Worm (Caenorhabditis elegans) whole organism, late embryonic: ENCODE results near the gene K10D2.5.
A peak's percentile ranks its signal among the peaks of the same experiment; 100 is the strongest.

Experiments used
- C08G9.2 ChIP-seq: sonication (generic microtip); optimal IDR thresholded peaks from 2 replicates; lab custom pipeline; 2016; ENCODE audit warnings: mild to moderate bottlenecking, missing genetic modification characterization, moderate library complexity, missing compliant biosample characterization
- C38D4.7 ChIP-seq: fragments of 200-800 bp; sonication (Bioruptor generic); optimal IDR thresholded peaks from 2 replicates; lab custom pipeline; 2018; ENCODE audit warnings: mild to moderate bottlenecking, missing genetic modification characterization, moderate library complexity, missing compliant biosample characterization
- F13H6.1 ChIP-seq: sonication (generic microtip); optimal IDR thresholded peaks from 2 replicates; lab custom pipeline; 2016; ENCODE audit warnings: missing genetic modification characterization, missing compliant biosample characterization
- K02D7.2 ChIP-seq: sonication (generic microtip); optimal IDR thresholded peaks from 2 replicates; lab custom pipeline; 2017; ENCODE audit warnings: mild to moderate bottlenecking, missing genetic modification characterization, missing compliant biosample characterization
- K09A11.1 ChIP-seq: sonication (generic microtip); optimal IDR thresholded peaks from 2 replicates; lab custom pipeline; 2017; ENCODE audit warnings: antibody characterized with exemption, mild to moderate bottlenecking, missing genetic modification characterization, missing compliant biosample characterization; ENCODE audit not compliant: insufficient read depth
- ama-1 ChIP-seq: fragments of 150-350 bp; optimal IDR thresholded peaks from 2 replicates; lab custom pipeline; 2014
- ceh-14 ChIP-seq: sonication (generic microtip); optimal IDR thresholded peaks from 2 replicates; lab custom pipeline; 2016; ENCODE audit warnings: missing genotype, missing genetic modification characterization, missing compliant biosample characterization
- ceh-19 ChIP-seq: fragments of 200-800 bp; sonication (Bioruptor generic); optimal IDR thresholded peaks from 2 replicates; lab custom pipeline; 2018; ENCODE audit warnings: mild to moderate bottlenecking, missing genetic modification characterization, missing compliant biosample characterization
- ceh-2 ChIP-seq: sonication (generic microtip); optimal IDR thresholded peaks from 2 replicates; lab custom pipeline; 2016; ENCODE audit warnings: missing genotype, missing genetic modification characterization, missing compliant biosample characterization
- ceh-22 ChIP-seq: sonication (generic microtip); optimal IDR thresholded peaks from 2 replicates; lab custom pipeline; 2017; ENCODE audit warnings: missing biosample characterization, missing genetic modification characterization
- ceh-24 ChIP-seq: sonication (generic microtip); optimal IDR thresholded peaks from 2 replicates; lab custom pipeline; 2016; ENCODE audit warnings: mild to moderate bottlenecking, missing genetic modification characterization, missing compliant biosample characterization
- ceh-30 ChIP-seq: fragments of 150-350 bp; optimal IDR thresholded peaks from 2 replicates; lab custom pipeline; 2014; ENCODE audit warnings: missing biosample characterization, missing genetic modification characterization
- ceh-31 ChIP-seq: sonication (generic microtip); optimal IDR thresholded peaks from 2 replicates; lab custom pipeline; 2016; ENCODE audit warnings: missing genetic modification characterization, missing compliant biosample characterization
- ceh-34 ChIP-seq: sonication (generic microtip); optimal IDR thresholded peaks from 2 replicates; lab custom pipeline; 2016; ENCODE audit warnings: mild to moderate bottlenecking, missing genetic modification characterization, missing compliant biosample characterization
- ceh-45 ChIP-seq: fragments of 200-800 bp; sonication (Bioruptor generic); IDR thresholded peaks from 2 replicates; pipeline ENCODE4 v1.3.6; 2022; ENCODE audit warnings: missing genetic modification reagents, missing genetic modification characterization, missing compliant biosample characterization
- ceh-48 ChIP-seq: sonication (generic microtip); optimal IDR thresholded peaks from 2 replicates; lab custom pipeline; 2016; ENCODE audit warnings: missing genetic modification characterization, inconsistent platforms, missing compliant biosample characterization
- ceh-6 ChIP-seq: fragments of 200-800 bp; sonication (Bioruptor generic); optimal IDR thresholded peaks from 2 replicates; lab custom pipeline; 2018; ENCODE audit warnings: mild to moderate bottlenecking, missing genetic modification characterization, missing compliant biosample characterization
- ceh-9 ChIP-seq: sonication (generic microtip); optimal IDR thresholded peaks from 2 replicates; lab custom pipeline; 2016; ENCODE audit warnings: mild to moderate bottlenecking, missing genetic modification characterization, inconsistent platforms, missing compliant biosample characterization
- che-1 ChIP-seq: sonication (generic microtip); optimal IDR thresholded peaks from 2 replicates; lab custom pipeline; 2016; ENCODE audit warnings: mild to moderate bottlenecking, missing genetic modification characterization, missing compliant biosample characterization
- dmd-4 ChIP-seq: sonication (generic microtip); optimal IDR thresholded peaks from 2 replicates; lab custom pipeline; 2016; ENCODE audit warnings: borderline replicate concordance, missing genetic modification characterization, missing compliant biosample characterization
- elt-2 ChIP-seq: sonication (generic microtip); optimal IDR thresholded peaks from 2 replicates; lab custom pipeline; 2016; ENCODE audit warnings: missing genetic modification reagents, missing genetic modification characterization, missing compliant biosample characterization
- elt-4 ChIP-seq: sonication (generic microtip); optimal IDR thresholded peaks from 2 replicates; lab custom pipeline; 2016; ENCODE audit warnings: missing genetic modification characterization, missing compliant biosample characterization
- ets-4 ChIP-seq: sonication (generic microtip); optimal IDR thresholded peaks from 2 replicates; lab custom pipeline; 2016; ENCODE audit warnings: missing genetic modification characterization, missing compliant biosample characterization
- fkh-10 ChIP-seq: fragments of 150-350 bp; optimal IDR thresholded peaks from 2 replicates; lab custom pipeline; 2014; ENCODE audit warnings: missing biosample characterization, missing genetic modification reagents, missing genetic modification characterization
- fkh-6 ChIP-seq: sonication (generic microtip); optimal IDR thresholded peaks from 2 replicates; lab custom pipeline; 2016; ENCODE audit warnings: missing genetic modification characterization, missing compliant biosample characterization
- gmeb-2 ChIP-seq: sonication (generic microtip); optimal IDR thresholded peaks from 2 replicates; lab custom pipeline; 2016; ENCODE audit warnings: missing genetic modification characterization, inconsistent platforms, missing compliant biosample characterization
- hlh-13 ChIP-seq: fragments of 200-800 bp; sonication (Bioruptor generic); optimal IDR thresholded peaks from 2 replicates; lab custom pipeline; 2018; ENCODE audit warnings: mild to moderate bottlenecking, missing genetic modification characterization, missing compliant biosample characterization
- hlh-15 ChIP-seq: sonication (generic microtip); optimal IDR thresholded peaks from 2 replicates; lab custom pipeline; 2016; ENCODE audit warnings: missing genetic modification characterization, missing compliant biosample characterization
- hlh-30 ChIP-seq: sonication (generic microtip); optimal IDR thresholded peaks from 2 replicates; lab custom pipeline; 2017; ENCODE audit warnings: antibody characterized with exemption, missing genetic modification characterization, missing compliant biosample characterization; ENCODE audit not compliant: insufficient read depth
- hlh-6 ChIP-seq: sonication (generic microtip); optimal IDR thresholded peaks from 2 replicates; lab custom pipeline; 2016; ENCODE audit warnings: missing genotype, missing genetic modification characterization, missing compliant biosample characterization
- lim-6 ChIP-seq: sonication (generic microtip); optimal IDR thresholded peaks from 2 replicates; lab custom pipeline; 2016; ENCODE audit warnings: missing genetic modification characterization, missing compliant biosample characterization
- lin-11 ChIP-seq: fragments of 200-800 bp; sonication (Bioruptor generic); optimal IDR thresholded peaks from 2 replicates; lab custom pipeline; 2018; ENCODE audit warnings: mild to moderate bottlenecking, missing genetic modification characterization, missing compliant biosample characterization
- madf-2 ChIP-seq: sonication (generic microtip); optimal IDR thresholded peaks from 2 replicates; lab custom pipeline; 2017; ENCODE audit warnings: missing genetic modification characterization, missing compliant biosample characterization
- mec-3 ChIP-seq: sonication (generic microtip); optimal IDR thresholded peaks from 2 replicates; lab custom pipeline; 2016; ENCODE audit warnings: borderline replicate concordance, missing genetic modification characterization, missing compliant biosample characterization
- nhr-232 ChIP-seq: sonication (generic microtip); optimal IDR thresholded peaks from 2 replicates; lab custom pipeline; 2016; ENCODE audit warnings: missing genetic modification characterization, missing compliant biosample characterization
- odd-2 ChIP-seq: sonication (generic microtip); optimal IDR thresholded peaks from 2 replicates; lab custom pipeline; 2017; ENCODE audit warnings: antibody characterized with exemption, mild to moderate bottlenecking, missing genetic modification characterization, missing compliant biosample characterization
- pag-3 ChIP-seq: sonication (generic microtip); optimal IDR thresholded peaks from 2 replicates; lab custom pipeline; 2016; ENCODE audit warnings: missing compliant biosample characterization, missing genetic modification characterization, borderline replicate concordance
- pat-9 ChIP-seq: fragments of 200-800 bp; sonication (Bioruptor generic); optimal IDR thresholded peaks from 2 replicates; lab custom pipeline; 2018; ENCODE audit warnings: mild to moderate bottlenecking, missing genetic modification characterization, moderate library complexity, missing compliant biosample characterization
- pha-2 ChIP-seq: sonication (generic microtip); optimal IDR thresholded peaks from 2 replicates; lab custom pipeline; 2017; ENCODE audit warnings: mild to moderate bottlenecking, missing genetic modification characterization, missing compliant biosample characterization
- pqm-1 ChIP-seq: sonication (generic microtip); optimal IDR thresholded peaks from 2 replicates; lab custom pipeline; 2016; ENCODE audit warnings: missing genetic modification characterization, missing compliant biosample characterization
- pros-1 ChIP-seq: fragments of 150-350 bp; optimal IDR thresholded peaks from 2 replicates; lab custom pipeline; 2014; ENCODE audit warnings: missing biosample characterization, missing genetic modification reagents, missing genetic modification characterization
- ref-2 ChIP-seq: sonication (generic microtip); optimal IDR thresholded peaks from 2 replicates; lab custom pipeline; 2016; ENCODE audit warnings: missing genetic modification characterization, missing compliant biosample characterization
- rnt-1 ChIP-seq: sonication (generic microtip); optimal IDR thresholded peaks from 2 replicates; lab custom pipeline; 2016; ENCODE audit warnings: missing genetic modification characterization, missing compliant biosample characterization
- sdc-2 ChIP-seq: sonication (generic microtip); optimal IDR thresholded peaks from 2 replicates; lab custom pipeline; 2016; ENCODE audit warnings: missing genotype, missing genetic modification characterization, missing compliant biosample characterization
- sox-2 ChIP-seq: fragments of 200-800 bp; sonication (Bioruptor generic); IDR thresholded peaks from 2 replicates; pipeline ENCODE4 v1.3.6; 2022; ENCODE audit warnings: missing genetic modification reagents, missing genetic modification characterization, missing compliant biosample characterization
- tbx-2 ChIP-seq: sonication (generic microtip); optimal IDR thresholded peaks from 2 replicates; lab custom pipeline; 2016; ENCODE audit warnings: missing genetic modification characterization, missing compliant biosample characterization
- tbx-7 ChIP-seq: sonication (generic microtip); optimal IDR thresholded peaks from 2 replicates; lab custom pipeline; 2016; ENCODE audit warnings: missing genotype, missing genetic modification characterization, missing compliant biosample characterization
- ttx-3 ChIP-seq: sonication (generic microtip); optimal IDR thresholded peaks from 2 replicates; lab custom pipeline; 2016; ENCODE audit warnings: missing genetic modification reagents, missing genetic modification characterization, missing compliant biosample characterization
- unc-3 ChIP-seq, 2 experiments: fragments of 200-800 bp in 1 of 2; sonication (Bioruptor generic) in 1 of 2; sonication (generic microtip) in 1 of 2; conservative IDR thresholded peaks in 1 of 2; optimal IDR thresholded peaks in 1 of 2; 2 replicates each; pipeline versions ENCODE4 v1.3.6 to Lab custom; 2016 to 2022; ENCODE audit warnings: missing compliant biosample characterization in 2 of 2, missing genetic modification characterization in 2 of 2, missing genetic modification reagents in 1 of 2
- unc-42 ChIP-seq: sonication (generic microtip); optimal IDR thresholded peaks from 2 replicates; lab custom pipeline; 2016; ENCODE audit warnings: missing genotype, missing genetic modification characterization, missing compliant biosample characterization
- unc-86 ChIP-seq: sonication (generic microtip); optimal IDR thresholded peaks from 2 replicates; lab custom pipeline; 2016; ENCODE audit warnings: missing genetic modification characterization, missing compliant biosample characterization
- zip-5 ChIP-seq: sonication (generic microtip); optimal IDR thresholded peaks from 2 replicates; lab custom pipeline; 2016; ENCODE audit warnings: missing genetic modification characterization, missing compliant biosample characterization
- ztf-16 ChIP-seq: sonication (generic microtip); optimal IDR thresholded peaks from 2 replicates; lab custom pipeline; 2017; ENCODE audit warnings: missing genetic modification characterization, missing compliant biosample characterization

K10D2.5 gene

DNA sequence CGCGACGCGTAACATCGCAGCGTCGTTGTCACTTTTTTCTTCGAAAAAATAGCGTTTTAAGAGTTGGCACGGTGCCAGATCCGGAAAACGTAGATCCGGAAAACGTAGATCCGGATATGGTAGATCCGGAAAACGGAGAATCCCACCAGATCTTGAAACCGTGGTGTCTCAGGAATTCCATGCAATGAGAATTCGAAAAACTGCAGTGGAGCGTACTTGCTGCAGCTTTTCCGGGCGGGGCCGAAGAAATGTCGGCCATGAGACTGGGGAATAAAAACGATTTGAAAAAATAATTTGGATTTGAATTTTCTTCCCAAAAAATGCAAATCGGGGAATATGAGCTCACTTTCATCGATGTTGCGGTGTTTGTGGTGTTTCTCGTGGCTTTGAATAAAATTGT lies at the start of gene K10D2.5:
Gene K10D2.5, plus strand, starts transcription at position 251 of the 400 bp plus-strand sequence.
- peak; percentile 100 for TF ChIP-seq ceh-31 (tag; lab: Kevin White, UChicago)
- no peak for TF ChIP-seq che-1 (tag; lab: Kevin White, UChicago)
- TF ChIP-seq dmd-4 (tag; lab: Kevin White, UChicago), result peak; percentile 87
- TF ChIP-seq pqm-1, result peak; percentile 94
- TF ChIP-seq C08G9.2 (tag; lab: Kevin White, UChicago), result peak; percentile 100
- TF ChIP-seq pros-1 (tag; lab: Kevin White, UChicago), result peak; percentile 51
- TF ChIP-seq pha-2 (tag; lab: Kevin White, UChicago), result no peak
- no peak for TF ChIP-seq ceh-22 (tag; lab: Kevin White, UChicago)
- peak; percentile 23 for TF ChIP-seq hlh-30 (tag; lab: Kevin White, UChicago)
- TF ChIP-seq rnt-1 (tag; lab: Kevin White, UChicago), result peak; percentile 99
- peak; percentile 100 for TF ChIP-seq ets-4 (tag; lab: Kevin White, UChicago)
- TF ChIP-seq unc-86, result peak; percentile 78
- no peak for TF ChIP-seq odd-2 (tag; lab: Kevin White, UChicago)
- no peak for TF ChIP-seq ttx-3 (tag; lab: Kevin White, UChicago)
- peak; percentile 89 for TF ChIP-seq hlh-6
- TF ChIP-seq madf-2, result peak; percentile 80
- peak; percentile 39 for TF ChIP-seq ceh-48 (tag; lab: Kevin White, UChicago)
- peak; percentile 84 for TF ChIP-seq elt-2 (tag; lab: Kevin White, UChicago)
- TF ChIP-seq K09A11.1 (tag; lab: Kevin White, UChicago), result no peak
- TF ChIP-seq zip-5 (tag; lab: Kevin White, UChicago), result peak; percentile 92
- peak; percentile 60 for TF ChIP-seq K02D7.2
- peak; percentile 99 for TF ChIP-seq tbx-2 (tag; lab: Kevin White, UChicago)
- TF ChIP-seq ceh-2, result peak; percentile 99
- TF ChIP-seq pat-9 (tag; lab: Kevin White, UChicago), result peak; percentile 15
- peak; percentile 95 for TF ChIP-seq ceh-14 (tag; lab: Kevin White, UChicago)
- peak; percentile 92 for TF ChIP-seq ztf-16 (tag; lab: Kevin White, UChicago)
- TF ChIP-seq C38D4.7 (GFP tag; lab: Kevin White, UChicago), result no peak
- no peak for TF ChIP-seq fkh-10 (GFP tag; lab: Kevin White, UChicago)
- peak; percentile 85 for TF ChIP-seq fkh-6 (tag; lab: Kevin White, UChicago)
- peak; percentile 94 for TF ChIP-seq ceh-34 (tag; lab: Kevin White, UChicago)
- TF ChIP-seq hlh-13 (GFP tag; lab: Kevin White, UChicago), result peak; percentile 49
- TF ChIP-seq tbx-7 (tag; lab: Kevin White, UChicago), result peak; percentile 99
- peak; percentile 99 for TF ChIP-seq ref-2 (tag; lab: Kevin White, UChicago)
- peak; percentile 25 for TF ChIP-seq nhr-232 (tag; lab: Kevin White, UChicago)
- TF ChIP-seq unc-3 (GFP tag; conservative IDR thresholded peaks at IDR 0.05; lab: Robert Waterston, UW), result peak; percentile 79
- peak; percentile 45 for TF ChIP-seq unc-3 (tag; optimal IDR thresholded peaks at IDR 0.05; lab: Kevin White, UChicago)
- TF ChIP-seq unc-42 (tag; lab: Kevin White, UChicago), result peak; percentile 87
- TF ChIP-seq mec-3 (tag; lab: Kevin White, UChicago), result peak; percentile 98
- TF ChIP-seq ceh-9 (tag; lab: Kevin White, UChicago), result no peak
- no peak for TF ChIP-seq lin-11 (tag; lab: Kevin White, UChicago)
- no peak for TF ChIP-seq ama-1 (lab: Kevin White, UChicago)
- no peak for TF ChIP-seq ceh-24 (tag; lab: Kevin White, UChicago)
- peak; percentile 91 for TF ChIP-seq F13H6.1 (tag; lab: Kevin White, UChicago)
- peak; percentile 23 for TF ChIP-seq sox-2 (GFP tag; lab: Robert Waterston, UW)
- TF ChIP-seq sdc-2 (tag; lab: Kevin White, UChicago), result peak; percentile 79
- peak; percentile 96 for TF ChIP-seq lim-6
- peak; percentile 45 for TF ChIP-seq ceh-6 (GFP tag; lab: Kevin White, UChicago)
- TF ChIP-seq ceh-45, result 0 out of 2 replicates have a peak, but pooled peaks have one; percentile 16
- peak; percentile 41 for TF ChIP-seq ceh-19 (GFP tag; lab: Kevin White, UChicago)
- peak; percentile 91 for TF ChIP-seq elt-4
- TF ChIP-seq hlh-15 (tag; lab: Kevin White, UChicago), result peak; percentile 52
- TF ChIP-seq gmeb-2 (tag; lab: Kevin White, UChicago), result peak; percentile 55
- TF ChIP-seq ceh-30, result no peak
- TF ChIP-seq pag-3 (tag; lab: Kevin White, UChicago), result peak; percentile 78
